Worm (Caenorhabditis elegans) whole organism, L1 larva: ENCODE data around the gene F48E3.6.
A peak's percentile ranks its signal among the peaks of the same experiment; 100 is the strongest.

Experiments
- C04F5.9 ChIP-seq: sonication (generic microtip); optimal IDR thresholded peaks from 2 replicates; lab custom pipeline; 2016; ENCODE audit warnings: missing genetic modification characterization, missing compliant biosample characterization
- C16A3.4 ChIP-seq: fragments of 150-350 bp; optimal IDR thresholded peaks from 2 replicates; lab custom pipeline; 2014; ENCODE audit warnings: missing biosample characterization, missing genetic modification characterization
- C34B4.2 ChIP-seq: sonication (generic microtip); optimal IDR thresholded peaks from 2 replicates; lab custom pipeline; 2017; ENCODE audit warnings: mild to moderate bottlenecking, missing genetic modification characterization, missing compliant biosample characterization
- F16B12.6 ChIP-seq: fragments of 150-350 bp; optimal IDR thresholded peaks from 2 replicates; lab custom pipeline; 2014; ENCODE audit warnings: missing biosample characterization, missing genetic modification characterization
- aha-1 ChIP-seq: fragments of 150-350 bp; optimal IDR thresholded peaks from 2 replicates; lab custom pipeline; 2014; ENCODE audit warnings: missing biosample characterization, missing genetic modification characterization
- alr-1 ChIP-seq: fragments of 200-800 bp; sonication (Bioruptor generic); optimal IDR thresholded peaks from 2 replicates; lab custom pipeline; 2018; ENCODE audit warnings: borderline replicate concordance, mild to moderate bottlenecking, missing genetic modification characterization, missing compliant biosample characterization
- blmp-1 ChIP-seq: fragments of 150-350 bp; optimal IDR thresholded peaks from 2 replicates; lab custom pipeline; 2014; ENCODE audit warnings: missing biosample characterization, missing genetic modification characterization
- ceh-63 ChIP-seq: fragments of 200-800 bp; sonication (Bioruptor generic); optimal IDR thresholded peaks from 2 replicates; lab custom pipeline; 2018; ENCODE audit warnings: mild to moderate bottlenecking, missing genetic modification characterization, missing compliant biosample characterization
- ceh-8 ChIP-seq: fragments of 200-800 bp; sonication (Bioruptor generic); optimal IDR thresholded peaks from 2 replicates; lab custom pipeline; 2018; ENCODE audit warnings: mild to moderate bottlenecking, missing genetic modification characterization, moderate library complexity, missing compliant biosample characterization
- ceh-88 ChIP-seq: fragments of 200-800 bp; sonication (Bioruptor generic); IDR thresholded peaks from 2 replicates; pipeline ENCODE4 v1.3.6; 2022; ENCODE audit warnings: missing genetic modification characterization, missing compliant biosample characterization
- ceh-90 ChIP-seq: sonication (generic microtip); optimal IDR thresholded peaks from 2 replicates; lab custom pipeline; 2016; ENCODE audit warnings: missing genetic modification characterization, missing compliant biosample characterization
- ces-1 ChIP-seq: fragments of 150-350 bp; optimal IDR thresholded peaks from 2 replicates; lab custom pipeline; 2014; ENCODE audit warnings: missing biosample characterization, missing genetic modification reagents, missing genetic modification characterization
- dsc-1 ChIP-seq: sonication (generic microtip); optimal IDR thresholded peaks from 2 replicates; lab custom pipeline; 2016; ENCODE audit warnings: mild to moderate bottlenecking, missing genetic modification characterization, missing compliant biosample characterization
- efl-1 ChIP-seq, 4 experiments: fragments of 150-350 bp; optimal IDR thresholded peaks in 3 of 4; peaks in 1 of 4; 1 replicate in 1 of 4; 2 replicates in 3 of 4; lab custom pipeline; 2014; ENCODE audit warnings: missing biosample characterization in 2 of 4, missing genetic modification characterization in 2 of 4, missing genetic modification reagents in 2 of 4
- egl-13 ChIP-seq: sonication (generic microtip); optimal IDR thresholded peaks from 2 replicates; lab custom pipeline; 2016; ENCODE audit warnings: missing genotype, missing genetic modification reagents, missing genetic modification characterization, missing compliant biosample characterization
- egl-27 ChIP-seq, 2 experiments: fragments of 150-350 bp in 1 of 2; sonication (generic microtip); optimal IDR thresholded peaks; 3 replicates each; lab custom pipeline; 2017 to 2018; ENCODE audit warnings: missing biosample characterization in 2 of 2, missing genetic modification characterization in 2 of 2, missing genetic modification reagents in 2 of 2
- ets-5 ChIP-seq: fragments of 200-800 bp; sonication (Bioruptor generic); IDR thresholded peaks from 2 replicates; pipeline ENCODE4 v1.3.6; 2022; ENCODE audit warnings: missing genetic modification characterization, missing compliant biosample characterization
- fkh-8 ChIP-seq: sonication (generic microtip); optimal IDR thresholded peaks from 2 replicates; lab custom pipeline; 2016; ENCODE audit warnings: mild to moderate bottlenecking, missing genetic modification characterization, missing compliant biosample characterization
- fos-1 ChIP-seq: fragments of 150-350 bp; optimal IDR thresholded peaks from 2 replicates; lab custom pipeline; 2014; ENCODE audit warnings: missing biosample characterization, missing genetic modification characterization
- grh-1 ChIP-seq: fragments of 200-800 bp; sonication (Bioruptor generic); IDR thresholded peaks from 2 replicates; pipeline ENCODE4 v1.3.6; 2022; ENCODE audit warnings: missing genetic modification reagents, missing genetic modification characterization, missing compliant biosample characterization
- hlh-4 ChIP-seq: sonication (generic microtip); optimal IDR thresholded peaks from 2 replicates; lab custom pipeline; 2016; ENCODE audit warnings: mild to moderate bottlenecking, missing genetic modification characterization, missing compliant biosample characterization
- irx-1 ChIP-seq: sonication (generic microtip); optimal IDR thresholded peaks from 2 replicates; lab custom pipeline; 2016; ENCODE audit warnings: missing genetic modification characterization, missing compliant biosample characterization
- jun-1 ChIP-seq: fragments of 150-350 bp; optimal IDR thresholded peaks from 2 replicates; lab custom pipeline; 2014; ENCODE audit warnings: missing biosample characterization, missing genetic modification reagents, missing genetic modification characterization
- lin-13 ChIP-seq: fragments of 150-350 bp; optimal IDR thresholded peaks from 2 replicates; lab custom pipeline; 2014; ENCODE audit warnings: missing biosample characterization, missing genetic modification reagents, missing genetic modification characterization
- lin-15B ChIP-seq: fragments of 150-350 bp; sonication (generic microtip); optimal IDR thresholded peaks from 3 replicates; lab custom pipeline; 2014; ENCODE audit warnings: missing biosample characterization, missing genetic modification characterization
- lir-3 ChIP-seq: sonication (generic microtip); optimal IDR thresholded peaks from 2 replicates; lab custom pipeline; 2016; ENCODE audit warnings: mild to moderate bottlenecking, missing genetic modification characterization, moderate library complexity, missing compliant biosample characterization; ENCODE audit not compliant: poor library complexity
- mab-9 ChIP-seq: fragments of 200-800 bp; sonication (Bioruptor generic); IDR thresholded peaks from 2 replicates; pipeline ENCODE4 v1.3.6; 2022; ENCODE audit warnings: missing genetic modification reagents, missing genetic modification characterization, missing compliant biosample characterization
- mef-2 ChIP-seq: fragments of 150-350 bp; optimal IDR thresholded peaks from 2 replicates; lab custom pipeline; 2014; ENCODE audit warnings: missing biosample characterization, missing genetic modification characterization
- mep-1 ChIP-seq: fragments of 150-350 bp; optimal IDR thresholded peaks from 2 replicates; lab custom pipeline; 2014; ENCODE audit warnings: missing biosample characterization, missing genetic modification characterization
- nhr-12 ChIP-seq: sonication (generic microtip); optimal IDR thresholded peaks from 2 replicates; lab custom pipeline; 2017; ENCODE audit warnings: missing biosample characterization, missing genetic modification characterization
- nhr-20 ChIP-seq: sonication (generic microtip); optimal IDR thresholded peaks from 2 replicates; lab custom pipeline; 2016; ENCODE audit warnings: mild to moderate bottlenecking, missing genetic modification characterization, missing compliant biosample characterization
- nhr-237 ChIP-seq: fragments of 150-350 bp; optimal IDR thresholded peaks from 2 replicates; lab custom pipeline; 2014; ENCODE audit warnings: missing biosample characterization, missing genetic modification characterization
- nhr-47 ChIP-seq: sonication (generic microtip); optimal IDR thresholded peaks from 2 replicates; lab custom pipeline; 2016; ENCODE audit warnings: mild to moderate bottlenecking, missing genetic modification characterization, moderate library complexity, missing compliant biosample characterization
- nhr-71 ChIP-seq: sonication (generic microtip); optimal IDR thresholded peaks from 2 replicates; lab custom pipeline; 2016; ENCODE audit warnings: mild to moderate bottlenecking, missing genetic modification characterization, moderate library complexity, missing compliant biosample characterization
- nhr-77 ChIP-seq: fragments of 150-350 bp; optimal IDR thresholded peaks from 2 replicates; lab custom pipeline; 2014; ENCODE audit warnings: missing biosample characterization, missing genetic modification characterization
- nhr-85 ChIP-seq: sonication (generic microtip); peaks from one replicate; lab custom pipeline; 2016; ENCODE audit warnings: missing genetic modification characterization, inconsistent platforms, missing compliant biosample characterization
- pag-3 ChIP-seq: sonication (generic microtip); optimal IDR thresholded peaks from 2 replicates; lab custom pipeline; 2017; ENCODE audit warnings: missing genetic modification characterization, mild to moderate bottlenecking, missing compliant biosample characterization, antibody characterized with exemption, borderline replicate concordance; ENCODE audit not compliant: insufficient read depth
- rnt-1 ChIP-seq: sonication (generic microtip); optimal IDR thresholded peaks from 2 replicates; lab custom pipeline; 2016; ENCODE audit warnings: mild to moderate bottlenecking, missing genetic modification characterization, moderate library complexity, missing compliant biosample characterization
- sox-4 ChIP-seq: sonication (generic microtip); optimal IDR thresholded peaks from 2 replicates; lab custom pipeline; 2016; ENCODE audit warnings: missing genetic modification characterization, missing compliant biosample characterization
- sup-37 ChIP-seq: fragments of 200-800 bp; sonication (Bioruptor generic); optimal IDR thresholded peaks from 2 replicates; lab custom pipeline; 2018; ENCODE audit warnings: mild to moderate bottlenecking, missing genetic modification characterization, missing compliant biosample characterization
- tlp-1 ChIP-seq: fragments of 150-350 bp; optimal IDR thresholded peaks from 2 replicates; lab custom pipeline; 2014; ENCODE audit warnings: missing biosample characterization, missing genetic modification characterization
- unc-30 ChIP-seq: sonication (generic microtip); optimal IDR thresholded peaks from 2 replicates; lab custom pipeline; 2017; ENCODE audit warnings: missing biosample characterization, missing genetic modification characterization
- unc-86 ChIP-seq: sonication (generic microtip); optimal IDR thresholded peaks from 2 replicates; lab custom pipeline; 2016; ENCODE audit warnings: missing genetic modification characterization, missing compliant biosample characterization
- vab-15 ChIP-seq: sonication (generic microtip); optimal IDR thresholded peaks from 2 replicates; lab custom pipeline; 2017; ENCODE audit warnings: missing genotype, mild to moderate bottlenecking, missing genetic modification characterization, missing compliant biosample characterization
- xbp-1 ChIP-seq: sonication (generic microtip); optimal IDR thresholded peaks from 2 replicates; lab custom pipeline; 2016; ENCODE audit warnings: missing genetic modification characterization, missing compliant biosample characterization
- zag-1 ChIP-seq: fragments of 150-350 bp; optimal IDR thresholded peaks from 2 replicates; lab custom pipeline; 2014; ENCODE audit warnings: missing biosample characterization, missing genetic modification characterization

Gene F48E3.6

DNA sequence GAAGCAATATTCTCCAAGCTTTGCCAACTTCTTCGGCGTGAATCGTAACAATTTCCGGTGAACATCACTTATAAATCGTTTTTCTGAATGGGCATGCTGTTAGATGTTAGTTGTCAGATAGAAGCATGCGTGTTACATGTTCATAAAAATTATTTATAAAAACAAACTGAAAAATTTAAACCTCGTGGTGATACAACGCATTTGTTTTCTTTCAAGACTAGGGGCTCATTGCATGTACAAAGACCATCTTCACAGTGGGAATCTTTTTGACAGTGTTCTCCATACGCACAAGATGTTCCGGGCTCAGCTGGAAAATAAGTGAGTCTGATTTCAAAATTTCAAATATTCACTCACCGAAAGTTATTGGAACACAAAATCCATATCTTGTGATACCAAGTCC is 10.0 kb upstream of the F48E3.6 start:
- TF ChIP-seq egl-27 (tag; optimal IDR thresholded peaks at IDR 0.05; lab: Kevin White, UChicago): no peak
- TF ChIP-seq C34B4.2 (tag; lab: Kevin White, UChicago): no peak
- no peak for TF ChIP-seq efl-1 (optimal IDR thresholded peaks at IDR 0.05; lab: Kevin White, UChicago)
- peak in 1 of 2 experiments; percentile 82 for TF ChIP-seq efl-1 (GFP tag; optimal IDR thresholded peaks at IDR 0.05 in 1 of 2; lab: Kevin White, UChicago)
- no peak for TF ChIP-seq ceh-63 (GFP tag; lab: Kevin White, UChicago)
- TF ChIP-seq pag-3: no peak

DNA sequence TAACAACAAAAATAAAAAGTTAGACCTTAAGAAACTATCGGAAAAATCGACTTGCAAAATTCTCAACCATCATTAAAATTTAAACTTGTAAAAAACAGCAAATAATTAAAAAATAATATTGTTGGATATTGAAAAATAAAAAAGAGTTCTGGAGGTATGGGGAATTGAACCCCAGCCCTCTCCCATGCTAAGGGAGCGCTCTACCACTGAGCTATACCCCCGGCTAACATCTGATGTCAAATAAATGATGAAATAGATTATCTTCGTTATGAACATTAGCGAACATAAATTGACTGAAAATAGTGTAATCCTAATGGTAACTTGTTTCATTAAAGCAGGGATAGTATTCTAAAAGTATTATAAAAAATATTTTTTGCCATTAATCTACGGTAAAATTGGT is 4.4 kb upstream of the F48E3.6 start:
- TF ChIP-seq blmp-1 (tag; lab: Kevin White, UChicago) (no peak), nhr-77 (no peak), fos-1 (no peak), C04F5.9 (no peak), ets-5 (GFP tag; lab: Robert Waterston, UW) (no peak), lin-13 (GFP tag; lab: Kevin White, UChicago) (no peak), tlp-1 (tag; lab: Kevin White, UChicago) (no peak), irx-1 (tag; lab: Kevin White, UChicago) (no peak), alr-1 (tag; lab: Kevin White, UChicago) (no peak), grh-1 (no peak), unc-86 (tag; lab: Kevin White, UChicago) (no peak), zag-1 (tag; lab: Kevin White, UChicago) (no peak), ceh-90 (no peak), mab-9 (no peak), ceh-88 (GFP tag; lab: Robert Waterston, UW) (no peak), mep-1 (tag; lab: Kevin White, UChicago) (no peak), nhr-85 (no peak), ces-1 (GFP tag; lab: Kevin White, UChicago) (no peak)

DNA sequence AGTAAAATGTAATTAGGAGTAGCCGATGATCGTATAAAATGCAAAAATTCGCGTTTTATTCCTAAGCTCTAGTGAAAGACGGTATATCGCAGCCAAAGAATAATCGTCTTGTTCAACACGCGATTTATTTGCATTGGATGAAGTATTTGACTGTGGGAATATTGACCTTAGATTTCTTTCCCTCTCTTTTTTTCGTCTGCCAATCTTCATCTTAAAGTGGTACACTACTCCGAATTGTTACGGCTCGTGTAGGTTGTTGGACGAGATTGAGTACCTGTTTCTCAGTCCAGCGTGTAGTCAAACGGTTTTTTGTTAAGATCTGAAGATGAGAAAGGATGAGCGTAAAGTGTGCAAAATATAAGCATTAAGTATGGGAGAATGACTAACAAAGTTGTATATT is 3.8 kb upstream of the F48E3.6 start, which contains the start of gene lgc-11:
Gene lgc-11 (minus strand): TSS at position 101 of the 400 bp plus-strand sequence.
- TF ChIP-seq efl-1 (optimal IDR thresholded peaks at IDR 0.05; lab: Kevin White, UChicago) (no peak), efl-1 (GFP tag; optimal IDR thresholded peaks at IDR 0.05 in 1 of 2; lab: Kevin White, UChicago) (peak in 1 of 2 experiments; percentile 87), hlh-4 (tag; lab: Kevin White, UChicago) (no peak)
- TF ChIP-seq, all 84 proteins: peak for 1

DNA sequence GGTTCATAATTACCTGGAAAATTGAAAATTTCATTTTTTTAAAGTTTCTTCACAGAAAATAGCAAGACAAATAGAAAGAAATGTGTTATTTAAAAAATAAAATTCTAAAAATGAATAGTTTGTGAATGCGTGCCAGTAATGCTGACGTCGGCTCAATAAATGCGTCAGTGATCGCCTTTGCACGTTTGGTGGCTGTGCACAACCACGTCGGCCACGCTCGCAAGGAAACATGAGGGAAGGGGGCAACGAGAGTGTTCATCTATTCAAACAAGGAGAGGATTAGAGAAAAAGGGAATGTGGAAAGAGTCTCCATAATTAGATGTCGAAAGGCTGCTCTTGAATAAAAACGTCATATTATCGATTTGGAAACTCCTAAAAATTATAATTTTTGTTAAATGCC is 1.7 kb downstream of the F48E3.6 start, which contains the start of gene uggt-1:
Gene uggt-1 (minus strand): TSS at position 13 of the 400 bp plus-strand sequence.
- peak; percentile 93 for TF ChIP-seq rnt-1 (tag; lab: Kevin White, UChicago)
- peak; percentile 95 for TF ChIP-seq unc-86 (tag; lab: Kevin White, UChicago)
- TF ChIP-seq nhr-77: peak; percentile 87
- peak; percentile 85 for TF ChIP-seq jun-1 (tag; lab: Kevin White, UChicago)
- no peak for TF ChIP-seq vab-15 (tag; lab: Kevin White, UChicago)
- TF ChIP-seq ceh-8: peak; percentile 93
- no peak for TF ChIP-seq unc-30
- TF ChIP-seq lir-3 (tag; lab: Kevin White, UChicago): peak; percentile 68
- peak; percentile 96 for TF ChIP-seq nhr-71 (tag; lab: Kevin White, UChicago)
- TF ChIP-seq nhr-237: peak; percentile 73
- TF ChIP-seq fos-1: peak; percentile 81
- peak; percentile 67 for TF ChIP-seq mef-2 (tag; lab: Kevin White, UChicago)
- peak; percentile 93 for TF ChIP-seq lin-13 (GFP tag; lab: Kevin White, UChicago)
- peak; percentile 94 for TF ChIP-seq nhr-20 (tag; lab: Kevin White, UChicago)
- peak; percentile 44 for TF ChIP-seq lin-15B (tag; lab: Kevin White, UChicago)
- peak; percentile 78 for TF ChIP-seq aha-1 (tag; lab: Kevin White, UChicago)
- TF ChIP-seq mep-1 (tag; lab: Kevin White, UChicago): peak; percentile 95
- TF ChIP-seq fkh-8 (tag; lab: Kevin White, UChicago): peak; percentile 97
- no peak for TF ChIP-seq hlh-4 (tag; lab: Kevin White, UChicago)
- peak; percentile 83 for TF ChIP-seq sox-4 (tag; lab: Kevin White, UChicago)
- TF ChIP-seq C04F5.9: peak; percentile 44
- TF ChIP-seq dsc-1 (tag; lab: Kevin White, UChicago): peak; percentile 92
- TF ChIP-seq C16A3.4 (tag; lab: Kevin White, UChicago): peak; percentile 90
- peak; percentile 64; the same call in 1 of the 2 replicates for TF ChIP-seq ceh-88 (GFP tag; lab: Robert Waterston, UW)
- peak; percentile 94 for TF ChIP-seq nhr-47 (tag; lab: Kevin White, UChicago)
- TF ChIP-seq ces-1 (GFP tag; lab: Kevin White, UChicago): no peak
- no peak for TF ChIP-seq nhr-12 (tag; lab: Kevin White, UChicago)
- TF ChIP-seq F16B12.6 (tag; lab: Kevin White, UChicago): peak; percentile 63
- TF ChIP-seq sup-37 (GFP tag; lab: Kevin White, UChicago): peak; percentile 32
- TF ChIP-seq C34B4.2 (tag; lab: Kevin White, UChicago): no peak
- TF ChIP-seq xbp-1 (tag; lab: Kevin White, UChicago): peak; percentile 99
- peak; percentile 91 for TF ChIP-seq egl-13 (tag; lab: Kevin White, UChicago)
